Fruit fly (Drosophila melanogaster) whole organism, embryonic: Measurements from ENCODE around the gene Gdh.
A peak's percentile ranks its signal among the peaks of the same experiment; 100 is the strongest.

Source experiments
- B-H2 ChIP-seq: fragments of 200-800 bp; sonication (Bioruptor generic); optimal IDR thresholded peaks from 2 replicates; lab custom pipeline; 2018; ENCODE audit warnings: missing biosample characterization, mild to moderate bottlenecking, missing genetic modification characterization
- Bgb ChIP-seq: fragments of 200-800 bp; sonication (Bioruptor generic); IDR thresholded peaks from 2 replicates; pipeline ENCODE4 v1.3.6; 2022; ENCODE audit warnings: missing biosample characterization, missing genetic modification characterization; ENCODE audit not compliant: partially characterized antibody
- CG10147 ChIP-seq: fragments of 200-800 bp; sonication (Bioruptor generic); optimal IDR thresholded peaks from 2 replicates; lab custom pipeline; 2019; ENCODE audit warnings: missing biosample characterization, mild to moderate bottlenecking, missing genetic modification characterization, moderate library complexity
- CG10321 ChIP-seq: fragments of 200-800 bp; sonication (Bioruptor generic); IDR thresholded peaks from 2 replicates; pipeline ENCODE4 v1.3.6; 2022; ENCODE audit warnings: missing biosample characterization, missing genetic modification characterization
- CG10431 ChIP-seq: fragments of 200-800 bp; sonication (Bioruptor generic); optimal IDR thresholded peaks from 3 replicates; lab custom pipeline; 2018; ENCODE audit warnings: missing biosample characterization, mild to moderate bottlenecking, missing genetic modification characterization
- CG11723 ChIP-seq: fragments of 200-800 bp; sonication (Bioruptor generic); optimal IDR thresholded peaks from 2 replicates; lab custom pipeline; 2017; ENCODE audit warnings: missing biosample characterization, mild to moderate bottlenecking, missing genetic modification characterization
- CG13424 ChIP-seq: fragments of 200-800 bp; sonication (Bioruptor generic); optimal IDR thresholded peaks from 2 replicates; lab custom pipeline; 2019; ENCODE audit warnings: missing biosample characterization, mild to moderate bottlenecking, missing genetic modification characterization, moderate library complexity
- CG14441 ChIP-seq: fragments of 200-800 bp; sonication (Bioruptor generic); IDR thresholded peaks from 2 replicates; pipeline ENCODE4 v1.3.6; 2022; ENCODE audit warnings: missing biosample characterization, missing genetic modification characterization
- CG14710 ChIP-seq: fragments of 200-800 bp; sonication (Bioruptor generic); optimal IDR thresholded peaks from 3 replicates; lab custom pipeline; 2019; ENCODE audit warnings: missing biosample characterization, mild to moderate bottlenecking, missing genetic modification characterization, moderate library complexity
- CG17385 ChIP-seq: fragments of 200-800 bp; sonication (Bioruptor generic); optimal IDR thresholded peaks from 3 replicates; lab custom pipeline; 2018; ENCODE audit warnings: missing biosample characterization, mild to moderate bottlenecking, missing genetic modification characterization
- CG18619 ChIP-seq: fragments of 200-800 bp; sonication (Bioruptor generic); optimal IDR thresholded peaks from 3 replicates; lab custom pipeline; 2017; ENCODE audit warnings: missing biosample characterization, mild to moderate bottlenecking, missing genetic modification characterization
- CG30020 ChIP-seq: fragments of 200-800 bp; optimal IDR thresholded peaks from 2 replicates; lab custom pipeline; 2019; ENCODE audit warnings: missing biosample characterization, mild to moderate bottlenecking, missing genetic modification characterization, moderate library complexity
- CG30403 ChIP-seq: fragments of 200-800 bp; sonication (Bioruptor generic); optimal IDR thresholded peaks from 3 replicates; lab custom pipeline; 2016; ENCODE audit warnings: missing biosample characterization, missing genetic modification characterization
- CG4328 ChIP-seq: fragments of 200-800 bp; sonication (Bioruptor generic); optimal IDR thresholded peaks from 3 replicates; lab custom pipeline; 2017; ENCODE audit warnings: missing biosample characterization, missing genetic modification reagents, missing genetic modification characterization
- CG4707 ChIP-seq: fragments of 200-800 bp; sonication (Bioruptor generic); optimal IDR thresholded peaks from 2 replicates; lab custom pipeline; 2018; ENCODE audit warnings: missing biosample characterization, mild to moderate bottlenecking, missing genetic modification characterization, moderate library complexity
- CG6791 ChIP-seq: fragments of 200-800 bp; sonication (Bioruptor generic); IDR thresholded peaks from 3 replicates; pipeline ENCODE4 v1.3.6; 2022; ENCODE audit warnings: missing biosample characterization, missing genetic modification characterization; ENCODE audit not compliant: partially characterized antibody
- CG7271 ChIP-seq: fragments of 200-800 bp; sonication (Bioruptor generic); optimal IDR thresholded peaks from 2 replicates; lab custom pipeline; 2018; ENCODE audit warnings: missing biosample characterization, mild to moderate bottlenecking, missing genetic modification characterization, moderate library complexity
- Dll ChIP-seq: fragments of 200-800 bp; sonication (Bioruptor generic); IDR thresholded peaks from 4 replicates; pipeline ENCODE4 v1.3.6; 2022; ENCODE audit warnings: missing biosample characterization, missing genetic modification characterization; ENCODE audit not compliant: partially characterized antibody
- Doc2 ChIP-seq: fragments of 200-800 bp; sonication (Bioruptor generic); IDR thresholded peaks from 2 replicates; pipeline ENCODE4 v1.3.6; 2022; ENCODE audit warnings: missing biosample characterization, missing genetic modification characterization
- H2.0 ChIP-seq: fragments of 200-800 bp; sonication (Bioruptor generic); IDR thresholded peaks from 2 replicates; pipeline ENCODE4 v1.3.6; 2022; ENCODE audit warnings: missing biosample characterization, missing genetic modification characterization
- Hand ChIP-seq: fragments of 200-800 bp; sonication (Bioruptor generic); optimal IDR thresholded peaks from 2 replicates; lab custom pipeline; 2017; ENCODE audit warnings: mild to moderate bottlenecking, missing biosample characterization, missing genetic modification reagents, missing genetic modification characterization
- Hr39 ChIP-seq: fragments of >200 bp; optimal IDR thresholded peaks from 2 replicates; lab custom pipeline; 2017
- Hr51 ChIP-seq, 2 experiments: fragments of 200-800 bp; sonication (Bioruptor generic); optimal IDR thresholded peaks; 2 replicates in 1 of 2; 3 replicates in 1 of 2; lab custom pipeline; 2016 to 2018; ENCODE audit warnings: missing biosample characterization in 2 of 2, missing genetic modification characterization in 2 of 2, mild to moderate bottlenecking in 1 of 2, moderate library complexity in 1 of 2
- Lim3 ChIP-seq: fragments of 200-800 bp; sonication (Bioruptor generic); IDR thresholded peaks from 2 replicates; pipeline ENCODE4 v1.3.6; 2022; ENCODE audit warnings: missing biosample characterization, missing genetic modification characterization
- Lpt ChIP-seq: fragments of >200 bp; optimal IDR thresholded peaks from 2 replicates; lab custom pipeline; 2018; ENCODE audit warnings: missing biosample characterization, missing genetic modification characterization
- Med ChIP-seq: fragments of 200-800 bp; sonication (Bioruptor generic); peaks from one replicate; lab custom pipeline; 2016; ENCODE audit warnings: missing biosample characterization, missing genetic modification characterization, mild to moderate bottlenecking, inconsistent platforms, moderate library complexity
- Myb ChIP-seq: fragments of 200-800 bp; sonication (Bioruptor generic); optimal IDR thresholded peaks from 2 replicates; lab custom pipeline; 2016; ENCODE audit warnings: missing biosample characterization, missing genetic modification characterization
- NK7.1 ChIP-seq: fragments of 200-800 bp; sonication (Bioruptor generic); optimal IDR thresholded peaks from 3 replicates; lab custom pipeline; 2016; ENCODE audit warnings: missing biosample characterization, missing genetic modification characterization
- Poxn ChIP-seq: fragments of 200-800 bp; sonication (Bioruptor generic); IDR thresholded peaks from 2 replicates; pipeline ENCODE4 v1.3.6; 2022; ENCODE audit warnings: missing biosample characterization, missing genetic modification characterization
- Rx ChIP-seq: fragments of 200-800 bp; sonication (Bioruptor generic); IDR thresholded peaks from 2 replicates; pipeline ENCODE4 v1.3.6; 2022; ENCODE audit warnings: missing biosample characterization, missing genetic modification characterization
- Sin3A ChIP-seq: fragments of >200 bp; optimal IDR thresholded peaks from 2 replicates; lab custom pipeline; 2018
- Sox102F ChIP-seq: fragments of 200-800 bp; sonication (Bioruptor generic); optimal IDR thresholded peaks from 2 replicates; lab custom pipeline; 2018; ENCODE audit warnings: missing biosample characterization, mild to moderate bottlenecking, missing genetic modification characterization, moderate library complexity
- Sry-δ ChIP-seq: fragments of 200-800 bp; sonication (Bioruptor generic); optimal IDR thresholded peaks from 2 replicates; lab custom pipeline; 2016; ENCODE audit warnings: missing biosample characterization, missing genetic modification characterization
- YL-1 ChIP-seq: fragments of 200-800 bp; sonication (Bioruptor generic); optimal IDR thresholded peaks from 3 replicates; lab custom pipeline; 2017; ENCODE audit warnings: missing biosample characterization, mild to moderate bottlenecking, missing genetic modification characterization
- ab ChIP-seq: fragments of 200-800 bp; sonication (Bioruptor generic); optimal IDR thresholded peaks from 2 replicates; lab custom pipeline; 2016; ENCODE audit warnings: missing biosample characterization, missing genetic modification characterization
- bigmax ChIP-seq: fragments of 200-800 bp; sonication (Bioruptor generic); optimal IDR thresholded peaks from 2 replicates; lab custom pipeline; 2018; ENCODE audit warnings: missing biosample characterization, mild to moderate bottlenecking, missing genetic modification characterization
- cato ChIP-seq: fragments of 200-800 bp; sonication (Bioruptor generic); optimal IDR thresholded peaks from 2 replicates; lab custom pipeline; 2016; ENCODE audit warnings: missing biosample characterization, missing genetic modification characterization, borderline replicate concordance
- cg ChIP-seq: fragments of 200-800 bp; sonication (Bioruptor generic); optimal IDR thresholded peaks from 3 replicates; lab custom pipeline; 2019; ENCODE audit warnings: missing biosample characterization, mild to moderate bottlenecking, missing genetic modification characterization, moderate library complexity
- crol ChIP-seq: fragments of 200-800 bp; sonication (Bioruptor generic); IDR thresholded peaks from 2 replicates; pipeline ENCODE4 v1.3.6; 2022; ENCODE audit warnings: missing biosample characterization, missing genetic modification characterization
- ewg ChIP-seq: fragments of 200-800 bp; sonication (Bioruptor generic); optimal IDR thresholded peaks from 3 replicates; lab custom pipeline; 2017; ENCODE audit warnings: mild to moderate bottlenecking, missing biosample characterization, missing genetic modification reagents, missing genetic modification characterization
- eyg ChIP-seq: fragments of 200-800 bp; sonication (Bioruptor generic); optimal IDR thresholded peaks from 3 replicates; lab custom pipeline; 2016; ENCODE audit warnings: missing biosample characterization, missing genetic modification characterization
- grn ChIP-seq: fragments of 200-800 bp; sonication (Bioruptor generic); optimal IDR thresholded peaks from 3 replicates; lab custom pipeline; 2017; ENCODE audit warnings: missing biosample characterization, missing genetic modification characterization
- hb ChIP-seq: fragments of 200-800 bp; sonication (Bioruptor generic); IDR thresholded peaks from 3 replicates; pipeline ENCODE4 v1.3.6; 2022; ENCODE audit warnings: missing biosample characterization, missing genetic modification characterization; ENCODE audit not compliant: partially characterized antibody
- lab ChIP-seq: fragments of 200-800 bp; sonication (Bioruptor generic); optimal IDR thresholded peaks from 3 replicates; lab custom pipeline; 2017; ENCODE audit warnings: missing biosample characterization, missing genetic modification characterization, mild to moderate bottlenecking, moderate library complexity, missing genetic modification reagents
- luna ChIP-seq: fragments of 200-800 bp; sonication (Bioruptor generic); optimal IDR thresholded peaks from 2 replicates; lab custom pipeline; 2016; ENCODE audit warnings: missing biosample characterization, missing genetic modification characterization
- mam ChIP-seq: fragments of 200-800 bp; sonication (Bioruptor generic); optimal IDR thresholded peaks from 3 replicates; lab custom pipeline; 2016; ENCODE audit warnings: missing biosample characterization, missing genetic modification characterization
- pfk ChIP-seq: fragments of 200-800 bp; sonication (Bioruptor generic); optimal IDR thresholded peaks from 2 replicates; lab custom pipeline; 2018; ENCODE audit warnings: missing biosample characterization, mild to moderate bottlenecking, missing genetic modification characterization, moderate library complexity
- sima ChIP-seq: fragments of 200-800 bp; sonication (Bioruptor generic); optimal IDR thresholded peaks from 2 replicates; lab custom pipeline; 2016; ENCODE audit warnings: missing biosample characterization, missing genetic modification characterization
- sisA ChIP-seq: fragments of 200-800 bp; sonication (Bioruptor generic); IDR thresholded peaks from 2 replicates; pipeline ENCODE4 v1.3.6; 2022; ENCODE audit warnings: missing biosample characterization, missing genetic modification characterization
- so ChIP-seq: fragments of 200-800 bp; sonication (Bioruptor generic); IDR thresholded peaks from 3 replicates; pipeline ENCODE4 v1.3.6; 2022; ENCODE audit warnings: missing biosample characterization, missing genetic modification characterization

Gdh gene

dm6 chr3R:23986479-23986930, 43.6 kb upstream of the Gdh start, which contains the start of the genes CG13603 and CG5902 (continued):
- TF ChIP-seq Myb (GFP tag; lab: Kevin White, UChicago) (peak; percentile 47), pfk (GFP tag; lab: Kevin White, UChicago) (no peak), YL-1 (GFP tag; lab: Kevin White, UChicago) (peak; percentile 97), CG4707 (GFP tag; lab: Kevin White, UChicago) (no peak), lab (no peak), CG30403 (GFP tag; lab: Kevin White, UChicago) (peak; percentile 64), B-H2 (no peak), Rx (GFP tag; lab: Robert Waterston, UW) (no peak), CG18619 (no peak), Bgb (GFP tag; lab: Robert Waterston, UW) (peak; percentile 90), Lim3 (no peak), Sox102F (no peak), H2.0 (GFP tag; lab: Robert Waterston, UW) (peak; percentile 11; the same call in 1 of the 2 replicates), CG4328 (GFP tag; lab: Kevin White, UChicago) (no peak), Hr51 (GFP tag; optimal IDR thresholded peaks at IDR 0.05; lab: Kevin White, UChicago) (peak in 1 of 2 experiments; percentile 50), sima (GFP tag; lab: Kevin White, UChicago) (no peak), CG14710 (tag; lab: Kevin White, UChicago) (peak; percentile 67), NK7.1 (GFP tag; lab: Kevin White, UChicago) (no peak), cato (GFP tag; lab: Kevin White, UChicago) (no peak), CG10431 (GFP tag; lab: Kevin White, UChicago) (no peak), Sry-δ (GFP tag; lab: Kevin White, UChicago) (peak; percentile 98), CG10147 (no peak), Sin3A (peak; percentile 72), luna (no peak), cg (peak; percentile 59), CG11723 (GFP tag; lab: Kevin White, UChicago) (no peak), Dll (GFP tag; lab: Robert Waterston, UW) (peak; percentile 82)
- TF ChIP-seq, all 482 proteins: peak for 209

dm6 chr3R:23981645-23982044, 38.7 kb upstream of the Gdh start:
- TF ChIP-seq bigmax = no peak
- 0 out of 3 replicates have a peak, but pooled peaks have one; percentile 7 for TF ChIP-seq CG6791 (GFP tag; lab: Robert Waterston, UW)
- no peak for TF ChIP-seq grn
- peak; percentile 42 for TF ChIP-seq Hr39
- TF ChIP-seq hb (GFP tag; lab: Robert Waterston, UW) = peak; percentile 21; the same call in 1 of the 3 replicates

- no peak for TF ChIP-seq Dll (GFP tag; lab: Robert Waterston, UW)
- no peak for TF ChIP-seq CG17385 (GFP tag; lab: Kevin White, UChicago)
- TF ChIP-seq CG7271 (tag; lab: Kevin White, UChicago) = no peak
- no peak for TF ChIP-seq Lpt (GFP tag; lab: Kevin White, UChicago)
- no peak for TF ChIP-seq so (GFP tag; lab: Robert Waterston, UW)
- peak; percentile 56 for TF ChIP-seq Med (GFP tag; lab: Kevin White, UChicago)
- no peak for TF ChIP-seq Hand
- no peak for TF ChIP-seq CG14441 (GFP tag; lab: Robert Waterston, UW)
- no peak for TF ChIP-seq sisA
- peak; percentile 56 for TF ChIP-seq CG10321
- no peak for TF ChIP-seq CG30020 (tag; lab: Kevin White, UChicago)
- no peak for TF ChIP-seq CG13424 (tag; lab: Kevin White, UChicago)
- TF ChIP-seq ewg = no peak
- TF ChIP-seq Poxn = no peak
- no peak for TF ChIP-seq eyg (GFP tag; lab: Kevin White, UChicago)
- no peak for TF ChIP-seq ab (GFP tag; lab: Kevin White, UChicago)
- 0 out of 2 replicates have a peak, but pooled peaks have one; percentile 20 for TF ChIP-seq Doc2 (GFP tag; lab: Robert Waterston, UW)
- TF ChIP-seq mam (GFP tag; lab: Kevin White, UChicago) = no peak
- peak; percentile 68 for TF ChIP-seq crol (GFP tag; lab: Robert Waterston, UW)
Measured at dm6 chr3R:23971764-23972163, 28.9 kb upstream of the Gdh start.
